ENCODE assay signal across 1 fruit fly cellular context in genomic region chr3R:12442601-12443533, dm6.
A peak's percentile ranks its signal among the peaks of the same experiment; 100 is the strongest.
TF ChIP-seq lines count a peak whose summit lies in the region.

No protein-coding gene starts in this region.

TF ChIP-seq in whole organism, embryonic, 481 proteins besides CTCF, POLR2A, EP300 and RAD21 (continued from another document and continues in another):
- TF ChIP-seq CG11093 (GFP tag; IDR thresholded peaks at IDR 0.05; lab: Robert Waterston, UW) (no peak), ind (GFP tag; optimal IDR thresholded peaks at IDR 0.05; lab: Kevin White, UChicago) (peak; percentile 39), gsb-n (tag; optimal IDR thresholded peaks at IDR 0.05; lab: Kevin White, UChicago) (no peak), CG17186 (GFP tag; optimal IDR thresholded peaks at IDR 0.05; lab: Kevin White, UChicago) (no peak), gcm (GFP tag; optimal IDR thresholded peaks at IDR 0.05; lab: Kevin White, UChicago) (no peak), CG9932 (GFP tag; IDR thresholded peaks at IDR 0.05; lab: Robert Waterston, UW) (peak; percentile 59), Ptx1 (GFP tag; IDR thresholded peaks at IDR 0.05; lab: Robert Waterston, UW) (peak; percentile 29; the same call in 1 of the 2 replicates), sqz (GFP tag; optimal IDR thresholded peaks at IDR 0.05; lab: Kevin White, UChicago) (no peak), stc (GFP tag; IDR thresholded peaks at IDR 0.05; lab: Robert Waterston, UW) (0 out of 2 replicates have a peak, but pooled peaks have one; percentile 24), ara (GFP tag; IDR thresholded peaks at IDR 0.05; lab: Robert Waterston, UW) (no peak), bbx (GFP tag; IDR thresholded peaks at IDR 0.05; lab: Robert Waterston, UW; ENCODE audit: partially characterized antibody) (no peak), cg (GFP tag; optimal IDR thresholded peaks at IDR 0.05; lab: Kevin White, UChicago) (peak; percentile 9), Dek (tag; optimal IDR thresholded peaks at IDR 0.05; lab: Kevin White, UChicago) (peak; percentile 12), CG12391 (tag; optimal IDR thresholded peaks at IDR 0.05; lab: Kevin White, UChicago) (peak; percentile 16), Sox100B (GFP tag; optimal IDR thresholded peaks at IDR 0.05; lab: Kevin White, UChicago) (peak; percentile 17), ham (GFP tag; IDR thresholded peaks at IDR 0.05; lab: Robert Waterston, UW) (no peak), sc (optimal IDR thresholded peaks at IDR 0.05; lab: Kevin White, UChicago) (no peak), sc (GFP tag; optimal IDR thresholded peaks at IDR 0.05; lab: Kevin White, UChicago) (no peak), CG13894 (tag; optimal IDR thresholded peaks at IDR 0.05; lab: Kevin White, UChicago) (peak; percentile 34), grn (GFP tag; optimal IDR thresholded peaks at IDR 0.05; lab: Kevin White, UChicago) (no peak), al (GFP tag; IDR thresholded peaks at IDR 0.05; lab: Robert Waterston, UW) (peak; percentile 23; the same call in 1 of the 2 replicates), hb (GFP tag; IDR thresholded peaks at IDR 0.05; lab: Robert Waterston, UW; ENCODE audit: partially characterized antibody) (no peak), Mes4 (GFP tag; optimal IDR thresholded peaks at IDR 0.05; lab: Kevin White, UChicago) (no peak), crc (GFP tag; optimal IDR thresholded peaks at IDR 0.05; lab: Kevin White, UChicago) (no peak), btn (GFP tag; optimal IDR thresholded peaks at IDR 0.05; lab: Kevin White, UChicago) (no peak), CG12769 (tag; optimal IDR thresholded peaks at IDR 0.05; lab: Kevin White, UChicago) (peak; percentile 36), CG17802 (tag; optimal IDR thresholded peaks at IDR 0.05; lab: Kevin White, UChicago) (no peak), zf30C (GFP tag; optimal IDR thresholded peaks at IDR 0.05; lab: Kevin White, UChicago) (peak; percentile 51), CG9876 (GFP tag; optimal IDR thresholded peaks at IDR 0.05; lab: Kevin White, UChicago) (no peak), CG6683 (GFP tag; optimal IDR thresholded peaks at IDR 0.05; lab: Kevin White, UChicago) (no peak), CG2889 (GFP tag; IDR thresholded peaks at IDR 0.05; lab: Robert Waterston, UW) (no peak), knrl (GFP tag; IDR thresholded peaks at IDR 0.05; lab: Robert Waterston, UW; ENCODE audit: partially characterized antibody) (no peak), CG4854 (GFP tag; optimal IDR thresholded peaks at IDR 0.05; lab: Kevin White, UChicago) (no peak), Hr51 (GFP tag; optimal IDR thresholded peaks at IDR 0.05; lab: Kevin White, UChicago) (peak in 1 of 2 experiments; percentile 63), Bgb (GFP tag; IDR thresholded peaks at IDR 0.05; lab: Robert Waterston, UW; ENCODE audit: partially characterized antibody) (no peak), mld (GFP tag; IDR thresholded peaks at IDR 0.05; lab: Robert Waterston, UW; ENCODE audit: partially characterized antibody) (no peak), CG8388 (GFP tag; optimal IDR thresholded peaks at IDR 0.05; lab: Kevin White, UChicago) (no peak), CG13424 (tag; optimal IDR thresholded peaks at IDR 0.05; lab: Kevin White, UChicago) (peak; percentile 53), D19B (GFP tag; optimal IDR thresholded peaks at IDR 0.05; lab: Kevin White, UChicago) (peak; percentile 23), CG17385 (GFP tag; optimal IDR thresholded peaks at IDR 0.05; lab: Kevin White, UChicago) (peak; percentile 13), CG42726 (GFP tag; IDR thresholded peaks at IDR 0.05; lab: Robert Waterston, UW; ENCODE audit: partially characterized antibody) (no peak), Xbp1 (GFP tag; optimal IDR thresholded peaks at IDR 0.05; lab: Kevin White, UChicago) (peak; percentile 8), CG14014 (GFP tag; IDR thresholded peaks at IDR 0.05; lab: Robert Waterston, UW) (0 out of 2 replicates have a peak, but pooled peaks have one; percentile 26), repo (GFP tag; optimal IDR thresholded peaks at IDR 0.05; lab: Kevin White, UChicago) (no peak), Drgx (GFP tag; IDR thresholded peaks at IDR 0.05; lab: Robert Waterston, UW) (peak; percentile 55), Lhr (GFP tag; optimal IDR thresholded peaks at IDR 0.05; lab: Kevin White, UChicago) (no peak), pfk (GFP tag; optimal IDR thresholded peaks at IDR 0.05; lab: Kevin White, UChicago) (no peak), CG10274 (GFP tag; optimal IDR thresholded peaks at IDR 0.05; lab: Kevin White, UChicago) (no peak), scrt (GFP tag; optimal IDR thresholded peaks at IDR 0.05; lab: Kevin White, UChicago) (no peak), CG7745 (tag; optimal IDR thresholded peaks at IDR 0.05; lab: Kevin White, UChicago) (no peak), otp (GFP tag; IDR thresholded peaks at IDR 0.05; lab: Robert Waterston, UW) (no peak), phol (tag; optimal IDR thresholded peaks at IDR 0.05; lab: Kevin White, UChicago) (peak; percentile 1), lmd (GFP tag; IDR thresholded peaks at IDR 0.05; lab: Robert Waterston, UW) (peak; percentile 24; the same call in 1 of the 2 replicates), Atf3 (GFP tag; optimal IDR thresholded peaks at IDR 0.05; lab: Kevin White, UChicago) (no peak), Adf1 (GFP tag; IDR thresholded peaks at IDR 0.05; lab: Robert Waterston, UW) (no peak), gsb (GFP tag; IDR thresholded peaks at IDR 0.05; lab: Robert Waterston, UW) (no peak), CG4820 (GFP tag; optimal IDR thresholded peaks at IDR 0.05; lab: Kevin White, UChicago) (no peak), sens (GFP tag; lab: Kevin White, UChicago) (peak; percentile 79), CG14710 (tag; optimal IDR thresholded peaks at IDR 0.05; lab: Kevin White, UChicago) (no peak), D (optimal IDR thresholded peaks at IDR 0.05; lab: Kevin White, UChicago) (no peak), D (GFP tag; optimal IDR thresholded peaks at IDR 0.05; lab: Kevin White, UChicago) (no peak), CG13624 (GFP tag; optimal IDR thresholded peaks at IDR 0.05; lab: Kevin White, UChicago) (no peak), ttk (GFP tag; IDR thresholded peaks at IDR 0.05; lab: Robert Waterston, UW) (no peak), B-H2 (GFP tag; optimal IDR thresholded peaks at IDR 0.05; lab: Kevin White, UChicago) (no peak), CG15479 (GFP tag; optimal IDR thresholded peaks at IDR 0.05; lab: Kevin White, UChicago) (no peak), Mad (GFP tag; optimal IDR thresholded peaks at IDR 0.05; lab: Kevin White, UChicago) (no peak), chif (GFP tag; optimal IDR thresholded peaks at IDR 0.05; lab: Kevin White, UChicago) (no peak), Nf-YB (GFP tag; optimal IDR thresholded peaks at IDR 0.05; lab: Kevin White, UChicago) (no peak), az2 (GFP tag; optimal IDR thresholded peaks at IDR 0.05; lab: Kevin White, UChicago) (no peak), hkb (optimal IDR thresholded peaks at IDR 0.05; lab: Kevin White, UChicago) (no peak), hkb (GFP tag; IDR thresholded peaks at IDR 0.05; lab: Robert Waterston, UW) (no peak), Hmx (GFP tag; optimal IDR thresholded peaks at IDR 0.05; lab: Kevin White, UChicago) (peak; percentile 9), Sin3A (optimal IDR thresholded peaks at IDR 0.05; lab: Kevin White, UChicago) (no peak), CG3726 (GFP tag; IDR thresholded peaks at IDR 0.05; lab: Robert Waterston, UW) (no peak), CG3407 (GFP tag; optimal IDR thresholded peaks at IDR 0.05; lab: Kevin White, UChicago) (no peak), CG8281 (tag; optimal IDR thresholded peaks at IDR 0.05; lab: Kevin White, UChicago) (no peak), Oli (tag; optimal IDR thresholded peaks at IDR 0.05; lab: Kevin White, UChicago) (peak; percentile 29), Gsc (GFP tag; IDR thresholded peaks at IDR 0.05; lab: Robert Waterston, UW) (no peak), Trl (optimal IDR thresholded peaks at IDR 0.05; lab: Kevin White, UChicago) (peak; percentile 15 to 76), Trl (GFP tag; optimal IDR thresholded peaks at IDR 0.05; lab: Kevin White, UChicago) (no peak), CG6272 (GFP tag; IDR thresholded peaks at IDR 0.05; lab: Robert Waterston, UW) (no peak), CG8290 (GFP tag; optimal IDR thresholded peaks at IDR 0.05; lab: Kevin White, UChicago) (no peak), CG8290 (tag; optimal IDR thresholded peaks at IDR 0.05; lab: Kevin White, UChicago) (peak in 1 of 2 experiments; percentile 22), CG17829 (tag; optimal IDR thresholded peaks at IDR 0.05; lab: Kevin White, UChicago) (peak; percentile 2), CG2875 (GFP tag; optimal IDR thresholded peaks at IDR 0.05; lab: Kevin White, UChicago) (no peak), Rfx (GFP tag; IDR thresholded peaks at IDR 0.05; lab: Robert Waterston, UW) (peak; percentile 44), NfI (GFP tag; optimal IDR thresholded peaks at IDR 0.05; lab: Kevin White, UChicago) (peak; percentile 23), CG11456 (GFP tag; IDR thresholded peaks at IDR 0.05; lab: Robert Waterston, UW) (no peak), CG15696 (tag; optimal IDR thresholded peaks at IDR 0.05; lab: Kevin White, UChicago) (no peak), vvl (GFP tag; IDR thresholded peaks at IDR 0.05; lab: Robert Waterston, UW) (no peak), Fer1 (GFP tag; optimal IDR thresholded peaks at IDR 0.05; lab: Kevin White, UChicago) (peak; percentile 33), dan (GFP tag; IDR thresholded peaks at IDR 0.05; lab: Robert Waterston, UW) (no peak), CG8765 (GFP tag; IDR thresholded peaks at IDR 0.05; lab: Robert Waterston, UW) (no peak), ranshi (GFP tag; IDR thresholded peaks at IDR 0.05; lab: Robert Waterston, UW) (no peak), CG9215 (GFP tag; IDR thresholded peaks at IDR 0.05; lab: Robert Waterston, UW) (peak; percentile 61), CG17912 (GFP tag; optimal IDR thresholded peaks at IDR 0.05; lab: Kevin White, UChicago) (no peak), CG11398 (GFP tag; optimal IDR thresholded peaks at IDR 0.05; lab: Kevin White, UChicago) (no peak), bcd (GFP tag; optimal IDR thresholded peaks at IDR 0.05; lab: Kevin White, UChicago) (peak; percentile 13), inv (GFP tag; IDR thresholded peaks at IDR 0.05; lab: Robert Waterston, UW; ENCODE audit: partially characterized antibody) (no peak), aop (GFP tag; IDR thresholded peaks at IDR 0.05; lab: Robert Waterston, UW) (no peak), CG16815 (GFP tag; optimal IDR thresholded peaks at IDR 0.05; lab: Kevin White, UChicago) (peak; percentile 15), prd (optimal IDR thresholded peaks at IDR 0.05; lab: Kevin White, UChicago) (no peak), prd (GFP tag; IDR thresholded peaks at IDR 0.05; lab: Robert Waterston, UW) (peak; percentile 16; the same call in 1 of the 3 replicates), CG7839 (tag; optimal IDR thresholded peaks at IDR 0.05; lab: Kevin White, UChicago) (peak; percentile 47), jumu (GFP tag; optimal IDR thresholded peaks at IDR 0.05; lab: Kevin White, UChicago) (no peak), tll (GFP tag; optimal IDR thresholded peaks at IDR 0.05; lab: Kevin White, UChicago) (no peak), CG10979 (tag; optimal IDR thresholded peaks at IDR 0.05; lab: Kevin White, UChicago) (no peak), Ada2b (GFP tag; IDR thresholded peaks at IDR 0.05; lab: Robert Waterston, UW) (no peak), CG9797 (GFP tag; optimal IDR thresholded peaks at IDR 0.05; lab: Kevin White, UChicago) (no peak), mam (GFP tag; optimal IDR thresholded peaks at IDR 0.05; lab: Kevin White, UChicago) (peak; percentile 17), CG4707 (GFP tag; optimal IDR thresholded peaks at IDR 0.05; lab: Kevin White, UChicago) (no peak), CG7963 (GFP tag; IDR thresholded peaks at IDR 0.05; lab: Robert Waterston, UW; ENCODE audit: partially characterized antibody) (no peak), slp2 (GFP tag; optimal IDR thresholded peaks at IDR 0.05; lab: Kevin White, UChicago) (no peak), CG7786 (GFP tag; optimal IDR thresholded peaks at IDR 0.05; lab: Kevin White, UChicago) (no peak), sima (GFP tag; optimal IDR thresholded peaks at IDR 0.05; lab: Kevin White, UChicago) (no peak), CG32532 (GFP tag; IDR thresholded peaks at IDR 0.05; lab: Robert Waterston, UW) (peak; percentile 45), Dref (GFP tag; IDR thresholded peaks at IDR 0.05; lab: Robert Waterston, UW) (no peak), Ssrp (tag; optimal IDR thresholded peaks at IDR 0.05; lab: Kevin White, UChicago) (no peak), CG8924 (tag; optimal IDR thresholded peaks at IDR 0.05; lab: Kevin White, UChicago) (peak; percentile 27), Pdp1 (GFP tag; optimal IDR thresholded peaks at IDR 0.05; lab: Kevin White, UChicago) (peak in 1 of 2 experiments; percentile 27), ab (GFP tag; optimal IDR thresholded peaks at IDR 0.05; lab: Kevin White, UChicago) (no peak), ase (GFP tag; IDR thresholded peaks at IDR 0.05; lab: Robert Waterston, UW) (no peak), CG15269 (tag; optimal IDR thresholded peaks at IDR 0.05; lab: Kevin White, UChicago) (peak; percentile 71), CG10147 (GFP tag; optimal IDR thresholded peaks at IDR 0.05; lab: Kevin White, UChicago) (no peak), CG18262 (tag; optimal IDR thresholded peaks at IDR 0.05; lab: Kevin White, UChicago) (peak; percentile 21), h (optimal IDR thresholded peaks at IDR 0.05; lab: Kevin White, UChicago) (no peak), lab (GFP tag; optimal IDR thresholded peaks at IDR 0.05; lab: Kevin White, UChicago) (peak; percentile 47), chm (GFP tag; IDR thresholded peaks at IDR 0.05; lab: Robert Waterston, UW) (no peak), CG12219 (GFP tag; optimal IDR thresholded peaks at IDR 0.05; lab: Kevin White, UChicago) (no peak), grau (tag; optimal IDR thresholded peaks at IDR 0.05; lab: Kevin White, UChicago) (peak; percentile 64), CG12071 (GFP tag; optimal IDR thresholded peaks at IDR 0.05; lab: Kevin White, UChicago) (no peak), BEAF-32 (GFP tag; optimal IDR thresholded peaks at IDR 0.05; lab: Kevin White, UChicago) (no peak), CG8359 (GFP tag; optimal IDR thresholded peaks at IDR 0.05; lab: Kevin White, UChicago; ENCODE audit: borderline replicate concordance) (no peak), Hand (GFP tag; optimal IDR thresholded peaks at IDR 0.05; lab: Kevin White, UChicago) (peak; percentile 4), peb (GFP tag; IDR thresholded peaks at IDR 0.05; lab: Robert Waterston, UW) (no peak), CG12744 (GFP tag; optimal IDR thresholded peaks at IDR 0.05; lab: Kevin White, UChicago) (no peak), NC2β (GFP tag; optimal IDR thresholded peaks at IDR 0.05; lab: Kevin White, UChicago) (no peak), oc (tag; optimal IDR thresholded peaks at IDR 0.05; lab: Kevin White, UChicago) (no peak)
